Worm (Caenorhabditis elegans): Measurements from ENCODE around the gene ZK863.1.

DNA sequence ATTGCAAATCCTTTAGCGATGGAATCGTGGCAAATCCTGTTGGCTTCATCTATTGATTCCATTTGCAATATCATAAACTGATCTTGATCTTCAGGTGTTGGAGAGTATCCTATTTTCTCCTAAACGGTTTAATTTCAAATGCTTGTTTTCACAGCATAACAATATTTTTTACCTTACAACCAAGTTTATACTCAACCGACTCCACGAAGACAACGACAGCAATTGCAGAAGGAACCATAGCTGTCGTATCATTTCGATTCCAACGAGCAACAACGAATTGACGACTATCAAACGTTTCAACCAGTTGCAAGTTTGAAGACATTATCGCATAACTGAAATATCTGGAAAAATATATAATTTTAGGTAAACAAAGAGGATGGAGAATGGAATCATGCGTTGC lies 13.8 kb upstream of the ZK863.1 start, which contains the start of gene usip-1:
- TF ChIP-seq K12H6.12 (tag; optimal IDR thresholded peaks at IDR 0.05) = no peak
- TF ChIP-seq Y67H2A.10 (GFP tag; conservative IDR thresholded peaks at IDR 0.05) = no peak
- TF ChIP-seq lsy-27 (tag; optimal IDR thresholded peaks at IDR 0.05; ENCODE audit: borderline replicate concordance, insufficient read depth) = no peak
- TF ChIP-seq hrde-1 (tag; optimal IDR thresholded peaks at IDR 0.05; ENCODE audit: borderline replicate concordance) = no peak
- no peak for TF ChIP-seq lin-54 (GFP tag; optimal IDR thresholded peaks at IDR 0.05)
- no peak for TF ChIP-seq D2030.7 (GFP tag; IDR thresholded peaks at IDR 0.05)
- TF ChIP-seq hlh-26 (GFP tag; conservative IDR thresholded peaks at IDR 0.05) = no peak
- no peak for TF ChIP-seq nhr-27 (tag; optimal IDR thresholded peaks at IDR 0.05)
- no peak for TF ChIP-seq ceh-40 (GFP tag; IDR thresholded peaks at IDR 0.05)
- TF ChIP-seq sea-2 (GFP tag; IDR thresholded peaks at IDR 0.05) = no peak
- no peak for TF ChIP-seq Y53G8AR.9 (GFP tag; conservative IDR thresholded peaks at IDR 0.05)

All from whole organism, young adult.